Fruit fly (Drosophila melanogaster): ENCODE data around the gene Alg13.

Gene Alg13

dm6 chr3R:29088938-29089661 is 49.3 kb downstream of the Alg13 start (continued):
- TF ChIP-seq ssp (GFP tag; IDR thresholded peaks at IDR 0.05) (peak; percentile 58), CG30020 (tag; optimal IDR thresholded peaks at IDR 0.05) (no peak), CG16813 (GFP tag; IDR thresholded peaks at IDR 0.05; ENCODE audit: partially characterized antibody) (no peak), CG15073 (GFP tag; optimal IDR thresholded peaks at IDR 0.05) (no peak), CG12219 (GFP tag; optimal IDR thresholded peaks at IDR 0.05) (peak; percentile 64), CG17802 (tag; optimal IDR thresholded peaks at IDR 0.05) (peak; percentile 1), Fer1 (GFP tag; optimal IDR thresholded peaks at IDR 0.05) (peak; percentile 58), CG3281 (GFP tag; optimal IDR thresholded peaks at IDR 0.05) (peak; percentile 57), Antp (GFP tag; optimal IDR thresholded peaks at IDR 0.05) (peak; percentile 40), da (GFP tag; optimal IDR thresholded peaks at IDR 0.05) (no peak), eve (GFP tag; optimal IDR thresholded peaks at IDR 0.05) (no peak), bigmax (GFP tag; optimal IDR thresholded peaks at IDR 0.05) (no peak), h (optimal IDR thresholded peaks at IDR 0.05) (no peak), her (GFP tag; optimal IDR thresholded peaks at IDR 0.05) (no peak), ab (GFP tag; optimal IDR thresholded peaks at IDR 0.05) (no peak), D (optimal IDR thresholded peaks at IDR 0.05) (no peak), D (GFP tag; optimal IDR thresholded peaks at IDR 0.05) (peak; percentile 82), fd96Cb (tag; optimal IDR thresholded peaks at IDR 0.05) (peak; percentile 85), zfh1 (GFP tag; IDR thresholded peaks at IDR 0.05) (peak; percentile 56; the same call in 2 of the 3 replicates), bsh (GFP tag; optimal IDR thresholded peaks at IDR 0.05) (peak; percentile 22 to 82), nerfin-1 (tag; optimal IDR thresholded peaks at IDR 0.05) (peak; percentile 42), vnd (GFP tag; IDR thresholded peaks at IDR 0.05; ENCODE audit: partially characterized antibody) (no peak), row (GFP tag; IDR thresholded peaks at IDR 0.05) (peak; percentile 77), CG14860 (GFP tag; IDR thresholded peaks at IDR 0.05; ENCODE audit: partially characterized antibody) (no peak), tgo (GFP tag; IDR thresholded peaks at IDR 0.05) (peak; percentile 70), sens-2 (GFP tag; IDR thresholded peaks at IDR 0.05) (no peak), Hr51 (GFP tag; optimal IDR thresholded peaks at IDR 0.05) (peak in 1 of 2 experiments; percentile 84), CkIIα-i1 (GFP tag; IDR thresholded peaks at IDR 0.05) (no peak), CG4328 (GFP tag; optimal IDR thresholded peaks at IDR 0.05) (peak; percentile 11), Optix (GFP tag; IDR thresholded peaks at IDR 0.05) (no peak), CG6683 (GFP tag; optimal IDR thresholded peaks at IDR 0.05) (peak; percentile 45), HmgZ (tag; optimal IDR thresholded peaks at IDR 0.05) (peak; percentile 26), trh (GFP tag; optimal IDR thresholded peaks at IDR 0.05) (peak; percentile 8), ERR (GFP tag; optimal IDR thresholded peaks at IDR 0.05) (no peak), CG5953 (GFP tag; IDR thresholded peaks at IDR 0.05) (0 out of 2 replicates have a peak, but pooled peaks have one; percentile 30), Six4 (GFP tag; optimal IDR thresholded peaks at IDR 0.05) (peak; percentile 36), CG2202 (tag; optimal IDR thresholded peaks at IDR 0.05) (peak; percentile 50), CG15269 (tag; optimal IDR thresholded peaks at IDR 0.05) (peak; percentile 77), ranshi (GFP tag; IDR thresholded peaks at IDR 0.05) (peak; percentile 62; the same call in 1 of the 2 replicates), CG7745 (tag; optimal IDR thresholded peaks at IDR 0.05) (no peak), al (GFP tag; IDR thresholded peaks at IDR 0.05) (0 out of 2 replicates have a peak, but pooled peaks have one; percentile 28), slbo (GFP tag; IDR thresholded peaks at IDR 0.05) (peak; percentile 35; the same call in 1 of the 2 replicates), Gug (GFP tag; IDR thresholded peaks at IDR 0.05) (peak; percentile 45; the same call in 3 of the 4 replicates), pnt (GFP tag; optimal IDR thresholded peaks at IDR 0.05) (peak; percentile 59), CG31224 (GFP tag; IDR thresholded peaks at IDR 0.05) (peak; percentile 59), HLH54F (GFP tag; optimal IDR thresholded peaks at IDR 0.05) (peak; percentile 62), Deaf1 (tag; optimal IDR thresholded peaks at IDR 0.05) (peak; percentile 17), nom (GFP tag; optimal IDR thresholded peaks at IDR 0.05) (no peak), dmrt99B (tag; optimal IDR thresholded peaks at IDR 0.05) (peak; percentile 88), p53 (GFP tag; optimal IDR thresholded peaks at IDR 0.05) (no peak)
